Fruit fly (Drosophila melanogaster): ENCODE measurements around the gene CG12204.

CG12204 gene

DNA sequence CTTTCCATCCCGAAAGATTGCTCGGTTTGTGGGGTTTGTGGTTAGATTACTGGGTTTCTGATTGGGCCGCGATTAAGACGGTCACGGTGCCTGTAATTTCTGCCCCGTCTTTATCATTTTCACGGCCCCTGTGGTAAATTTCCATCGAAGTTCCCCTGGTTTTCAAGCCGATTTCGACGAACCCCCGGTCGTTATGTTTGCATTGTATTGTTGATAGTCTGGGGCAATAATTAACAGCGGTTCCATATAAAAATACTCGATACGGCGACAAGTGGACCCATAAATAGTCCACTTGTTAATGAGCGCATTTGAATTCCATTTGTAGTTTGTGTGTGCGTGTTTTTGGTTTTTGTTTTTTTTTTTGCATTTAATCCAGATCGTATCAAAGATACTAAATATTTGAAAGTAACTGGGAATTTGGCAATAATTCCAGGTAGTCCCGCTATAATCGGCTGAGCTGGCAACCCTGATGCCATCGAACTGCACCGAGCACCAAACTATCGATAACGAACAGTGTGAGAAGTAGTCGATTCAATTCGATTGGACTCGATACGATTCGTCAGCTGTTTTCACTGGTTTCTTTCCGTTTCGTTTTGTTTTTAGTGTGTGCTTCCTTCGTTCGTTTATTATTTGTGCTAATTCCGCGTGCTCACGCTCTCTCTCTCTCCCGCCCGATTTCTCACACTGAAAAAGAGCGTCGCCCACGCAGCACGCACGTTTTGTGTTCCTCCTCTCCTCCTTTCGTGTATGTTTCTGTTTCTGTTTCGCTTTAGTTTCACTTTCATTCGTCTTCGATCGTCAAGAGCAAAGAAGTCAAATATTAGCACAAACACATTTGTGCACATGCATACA, 11.4 kb upstream of the CG12204 start (continued):
- TF ChIP-seq Asciz (GFP tag; optimal IDR thresholded peaks at IDR 0.05) (no peak), sim (GFP tag; IDR thresholded peaks at IDR 0.05) (no peak), CG9215 (GFP tag; IDR thresholded peaks at IDR 0.05) (peak; percentile 39), HLHmδ (GFP tag; optimal IDR thresholded peaks at IDR 0.05) (no peak), CG9609 (GFP tag; optimal IDR thresholded peaks at IDR 0.05) (peak; percentile 10), CG7963 (GFP tag; IDR thresholded peaks at IDR 0.05; ENCODE audit: partially characterized antibody) (peak; percentile 81; the same call in 2 of the 3 replicates), CG13894 (tag; optimal IDR thresholded peaks at IDR 0.05) (peak; percentile 62), ara (GFP tag; IDR thresholded peaks at IDR 0.05) (no peak), cg (GFP tag; optimal IDR thresholded peaks at IDR 0.05) (peak; percentile 50), eyg (GFP tag; optimal IDR thresholded peaks at IDR 0.05) (peak; percentile 31), onecut (GFP tag; IDR thresholded peaks at IDR 0.05) (peak; percentile 32; the same call in 1 of the 2 replicates), Stat92E (GFP tag; optimal IDR thresholded peaks at IDR 0.05) (peak in 1 of 3 experiments; percentile 5), HLH4C (GFP tag; IDR thresholded peaks at IDR 0.05; ENCODE audit: partially characterized antibody) (peak; percentile 80), Atf6 (GFP tag; IDR thresholded peaks at IDR 0.05) (0 out of 2 replicates have a peak, but pooled peaks have one; percentile 27), CG11398 (GFP tag; optimal IDR thresholded peaks at IDR 0.05) (peak; percentile 36), CG6689 (GFP tag; IDR thresholded peaks at IDR 0.05) (no peak), phol (tag; optimal IDR thresholded peaks at IDR 0.05) (peak; percentile 14), wor (GFP tag; IDR thresholded peaks at IDR 0.05) (no peak), CG8290 (GFP tag; optimal IDR thresholded peaks at IDR 0.05) (peak; percentile 74), CG8290 (tag; optimal IDR thresholded peaks at IDR 0.05) (no peak), Ravus (GFP tag; IDR thresholded peaks at IDR 0.05) (no peak), CG3847 (GFP tag; IDR thresholded peaks at IDR 0.05) (peak; percentile 58), Oli (tag; optimal IDR thresholded peaks at IDR 0.05) (no peak), gro (GFP tag; optimal IDR thresholded peaks at IDR 0.05) (peak; percentile 49), mld (GFP tag; IDR thresholded peaks at IDR 0.05; ENCODE audit: partially characterized antibody) (peak; percentile 57; the same call in 1 of the 3 replicates), MBD-R2 (GFP tag; IDR thresholded peaks at IDR 0.05) (peak; percentile 50; the same call in 1 of the 2 replicates), CG17568 (GFP tag; optimal IDR thresholded peaks at IDR 0.05) (no peak), slou (GFP tag; optimal IDR thresholded peaks at IDR 0.05) (no peak), lmd (GFP tag; IDR thresholded peaks at IDR 0.05) (peak; percentile 31; the same call in 1 of the 2 replicates), CG17361 (GFP tag; IDR thresholded peaks at IDR 0.05) (no peak), CG11695 (GFP tag; IDR thresholded peaks at IDR 0.05) (0 out of 3 replicates have a peak, but pooled peaks have one; percentile 16), usp (GFP tag; optimal IDR thresholded peaks at IDR 0.05) (no peak), grn (GFP tag; optimal IDR thresholded peaks at IDR 0.05) (peak; percentile 29), Fer2 (tag; optimal IDR thresholded peaks at IDR 0.05) (no peak), slbo (GFP tag; IDR thresholded peaks at IDR 0.05) (peak; percentile 54), Dip3 (GFP tag; optimal IDR thresholded peaks at IDR 0.05) (peak; percentile 7), CG17829 (tag; optimal IDR thresholded peaks at IDR 0.05) (peak; percentile 34), insv (GFP tag; optimal IDR thresholded peaks at IDR 0.05) (peak in 1 of 2 experiments; percentile 63), Hand (GFP tag; optimal IDR thresholded peaks at IDR 0.05) (peak; percentile 43), sens (GFP tag) (peak; percentile 72), esg (GFP tag; conservative IDR thresholded peaks at IDR 0.05) (no peak), dimm (GFP tag; IDR thresholded peaks at IDR 0.05) (no peak), CG13775 (GFP tag; optimal IDR thresholded peaks at IDR 0.05) (peak; percentile 2), CG11696 (GFP tag; IDR thresholded peaks at IDR 0.05) (no peak), Nf-YC (tag; optimal IDR thresholded peaks at IDR 0.05) (peak; percentile 43), Lim3 (GFP tag; IDR thresholded peaks at IDR 0.05) (no peak), CG9932 (GFP tag; IDR thresholded peaks at IDR 0.05) (peak; percentile 64), CG2129 (GFP tag; IDR thresholded peaks at IDR 0.05; ENCODE audit: partially characterized antibody) (peak; percentile 44; the same call in 1 of the 2 replicates), sob (GFP tag; IDR thresholded peaks at IDR 0.05) (peak; percentile 52)

Measured in whole organism, embryonic.